Worm (Caenorhabditis elegans): ENCODE measurements around the gene nhr-262.
A peak's percentile ranks its signal among the peaks of the same experiment; 100 is the strongest.

DNA sequence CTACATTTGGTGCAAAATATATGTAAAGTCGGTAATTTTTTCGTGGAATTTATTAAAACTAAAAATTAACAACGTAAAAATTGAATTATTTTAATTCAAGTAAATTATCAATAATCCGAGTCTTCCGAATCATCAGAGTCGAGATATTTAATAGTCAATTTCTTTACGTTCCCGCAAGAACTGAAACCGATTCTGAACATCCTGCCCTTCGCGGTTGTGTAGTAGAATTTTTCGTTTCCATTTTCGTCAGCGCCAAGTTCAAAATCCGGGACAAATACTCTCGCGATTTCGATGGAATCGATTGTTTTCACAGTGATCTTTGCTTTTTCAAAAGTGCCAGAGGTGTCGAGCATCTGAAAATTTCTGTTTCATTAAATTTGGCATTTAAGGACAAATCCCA, 15.0 kb downstream of the nhr-262 start:
- TF ChIP-seq snpc-1.1 (tag; optimal IDR thresholded peaks at IDR 0.05; ENCODE audit: insufficient read depth) (no peak), ztf-25 (GFP tag; IDR thresholded peaks at IDR 0.05) (no peak), attf-6 (GFP tag; IDR thresholded peaks at IDR 0.05) (peak; percentile 89), unc-62 (GFP tag; optimal IDR thresholded peaks at IDR 0.05) (no peak), F22D6.2 (tag; optimal IDR thresholded peaks at IDR 0.05) (no peak), egl-18 (GFP tag; IDR thresholded peaks at IDR 0.05) (no peak), dpff-1 (tag; optimal IDR thresholded peaks at IDR 0.05) (no peak), F57C9.4 (tag; optimal IDR thresholded peaks at IDR 0.05) (no peak), nhr-90 (tag; optimal IDR thresholded peaks at IDR 0.05) (no peak)
